Worm (Caenorhabditis elegans): ENCODE data around the gene hmg-12.

The hmg-12 gene

ce11 chrII:11958793-11959574 is 42.7 kb downstream of the hmg-12 start:
- TF ChIP-seq pha-4 (GFP tag; IDR thresholded peaks at IDR 0.05) (peak; percentile 45; the same call in 1 of the 2 replicates), pha-4 (tag; optimal IDR thresholded peaks at IDR 0.05) (no peak), cey-2 (tag; optimal IDR thresholded peaks at IDR 0.05; ENCODE audit: borderline replicate concordance, insufficient read depth) (no peak), nhr-111 (GFP tag; optimal IDR thresholded peaks at IDR 0.05) (no peak), unc-39 (tag; optimal IDR thresholded peaks at IDR 0.05) (no peak), lin-29 (GFP tag; IDR thresholded peaks at IDR 0.05) (no peak), F49E8.2 (tag; optimal IDR thresholded peaks at IDR 0.05; ENCODE audit: borderline replicate concordance) (no peak), ceh-28 (tag; optimal IDR thresholded peaks at IDR 0.05) (no peak), rbr-2 (tag; optimal IDR thresholded peaks at IDR 0.05) (peak; percentile 54), T26A8.4 (GFP tag; IDR thresholded peaks at IDR 0.05) (no peak), hlh-11 (tag; optimal IDR thresholded peaks at IDR 0.05) (peak; percentile 63), F44E2.7 (GFP tag; IDR thresholded peaks at IDR 0.05) (no peak), F37D6.2 (tag; optimal IDR thresholded peaks at IDR 0.05) (no peak), ama-1 (optimal IDR thresholded peaks at IDR 0.05) (no peak), Y75B8A.6 (GFP tag; IDR thresholded peaks at IDR 0.05) (no peak), ceh-82 (tag; optimal IDR thresholded peaks at IDR 0.05) (no peak), nhr-10 (tag; optimal IDR thresholded peaks at IDR 0.05) (no peak), zfp-3 (GFP tag; conservative IDR thresholded peaks at IDR 0.05) (no peak), nhr-11 (tag; optimal IDR thresholded peaks at IDR 0.05) (no peak), jun-1 (tag; optimal IDR thresholded peaks at IDR 0.05) (no peak), snpc-1.2 (GFP tag; IDR thresholded peaks at IDR 0.05) (peak; percentile 66; the same call in 1 of the 2 replicates), dmd-6 (GFP tag; IDR thresholded peaks at IDR 0.05) (no peak; the same call in 1 of the 2 replicates), hlh-30 (tag; optimal IDR thresholded peaks at IDR 0.05; ENCODE audit: insufficient read depth) (peak; percentile 31), mxl-3 (GFP tag; optimal IDR thresholded peaks at IDR 0.05) (no peak), fos-1 (tag; optimal IDR thresholded peaks at IDR 0.05) (no peak), zfp-2 (tag; optimal IDR thresholded peaks at IDR 0.05) (no peak), unc-130 (GFP tag; optimal IDR thresholded peaks at IDR 0.05) (peak; percentile 12), nhr-76 (tag; optimal IDR thresholded peaks at IDR 0.05) (no peak), spr-3 (GFP tag; optimal IDR thresholded peaks at IDR 0.05) (no peak), ceh-20 (GFP tag; IDR thresholded peaks at IDR 0.05) (no peak), lin-1 (GFP tag; IDR thresholded peaks at IDR 0.05) (no peak), D1046.2 (GFP tag; IDR thresholded peaks at IDR 0.05) (no peak), daf-12 (tag; optimal IDR thresholded peaks at IDR 0.05) (no peak), mxl-2 (GFP tag; conservative IDR thresholded peaks at IDR 0.05) (no peak), zag-1 (tag; optimal IDR thresholded peaks at IDR 0.05) (no peak), ZK546.5 (tag; optimal IDR thresholded peaks at IDR 0.05) (no peak), saeg-2 (GFP tag; IDR thresholded peaks at IDR 0.05) (no peak), ztf-7 (tag; optimal IDR thresholded peaks at IDR 0.05) (no peak), F10B5.3 (tag; optimal IDR thresholded peaks at IDR 0.05) (no peak), ceh-62 (tag; optimal IDR thresholded peaks at IDR 0.05) (no peak), ztf-11 (tag; optimal IDR thresholded peaks at IDR 0.05) (no peak), hif-1 (tag; optimal IDR thresholded peaks at IDR 0.05) (peak in 1 of 2 experiments; percentile 42), ZK337.2 (GFP tag; IDR thresholded peaks at IDR 0.05) (0 out of 2 replicates have a peak, but pooled peaks have one; percentile 38), zip-11 (GFP tag; IDR thresholded peaks at IDR 0.05) (no peak), T20F7.1 (GFP tag; optimal IDR thresholded peaks at IDR 0.05) (no peak), madf-9 (GFP tag; conservative IDR thresholded peaks at IDR 0.05) (0 out of 2 replicates have a peak, but pooled peaks have one; percentile 48), egl-43 (GFP tag; IDR thresholded peaks at IDR 0.05) (no peak), egl-27 (tag; optimal IDR thresholded peaks at IDR 0.05) (no peak), lin-38 (GFP tag; IDR thresholded peaks at IDR 0.05) (no peak), zip-2 (tag; optimal IDR thresholded peaks at IDR 0.05) (no peak), set-16 (GFP tag; IDR thresholded peaks at IDR 0.05) (no peak)

All from whole organism, L4 larva.